Worm (Caenorhabditis elegans) whole organism, midembryonic: Measurements from ENCODE around the gene bath-19.

ENCODE experiments used
- cog-1 ChIP-seq: sonication (generic microtip); optimal IDR thresholded peaks from 2 replicates; lab custom pipeline; 2016; ENCODE audit warnings: missing genetic modification characterization, missing compliant biosample characterization
- flt-1 ChIP-seq: fragments of 200-800 bp; sonication (Bioruptor generic); IDR thresholded peaks from 2 replicates; pipeline ENCODE4 v1.3.6; 2022; ENCODE audit warnings: missing genetic modification characterization, missing compliant biosample characterization

DNA sequence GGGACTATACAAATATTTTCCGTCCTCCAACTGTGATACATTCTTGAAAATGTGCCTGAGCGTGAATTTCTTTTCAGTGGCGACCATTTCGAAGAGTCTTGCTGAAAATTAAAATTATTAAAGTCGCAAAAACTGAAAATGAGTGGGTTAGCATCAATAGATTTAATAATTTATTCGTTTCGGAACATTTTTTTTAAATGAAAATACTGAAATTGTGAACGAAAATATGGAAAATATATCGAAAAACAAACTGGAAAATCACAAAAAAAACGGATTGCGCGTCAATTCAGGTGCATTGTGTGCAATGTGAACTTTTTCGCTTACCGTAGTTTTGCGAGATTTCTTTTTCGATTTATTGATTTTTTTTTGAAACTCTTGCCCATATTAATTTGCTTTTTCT is 7.3 kb downstream of the bath-19 start, which contains the start of gene bath-5:
- TF ChIP-seq cog-1 (tag; lab: Kevin White, UChicago) (no peak), flt-1 (GFP tag; lab: Robert Waterston, UW) (no peak)
